Worm (Caenorhabditis elegans) whole organism, L2 larva: ENCODE results near the gene Y44A6C.2.

Source experiments
- R02D3.7 ChIP-seq: fragments of 150-350 bp; optimal IDR thresholded peaks from 2 replicates; lab custom pipeline; 2014; ENCODE audit warnings: missing biosample characterization, missing genetic modification characterization
- aly-2 ChIP-seq: fragments of 150-350 bp; optimal IDR thresholded peaks from 2 replicates; lab custom pipeline; 2014; ENCODE audit warnings: missing biosample characterization, missing genetic modification characterization
- nhr-23 ChIP-seq: fragments of 150-350 bp; optimal IDR thresholded peaks from 2 replicates; lab custom pipeline; 2014; ENCODE audit warnings: missing biosample characterization, missing genetic modification reagents, missing genetic modification characterization
- nhr-237 ChIP-seq: fragments of 150-350 bp; optimal IDR thresholded peaks from 2 replicates; lab custom pipeline; 2014; ENCODE audit warnings: missing biosample characterization, missing genetic modification characterization
- nhr-77 ChIP-seq: fragments of 150-350 bp; optimal IDR thresholded peaks from 2 replicates; lab custom pipeline; 2014; ENCODE audit warnings: missing biosample characterization, missing genetic modification characterization
- unc-62 ChIP-seq: fragments of 150-350 bp; optimal IDR thresholded peaks from 2 replicates; lab custom pipeline; 2014; ENCODE audit warnings: missing biosample characterization, missing genetic modification reagents, missing genetic modification characterization

DNA sequence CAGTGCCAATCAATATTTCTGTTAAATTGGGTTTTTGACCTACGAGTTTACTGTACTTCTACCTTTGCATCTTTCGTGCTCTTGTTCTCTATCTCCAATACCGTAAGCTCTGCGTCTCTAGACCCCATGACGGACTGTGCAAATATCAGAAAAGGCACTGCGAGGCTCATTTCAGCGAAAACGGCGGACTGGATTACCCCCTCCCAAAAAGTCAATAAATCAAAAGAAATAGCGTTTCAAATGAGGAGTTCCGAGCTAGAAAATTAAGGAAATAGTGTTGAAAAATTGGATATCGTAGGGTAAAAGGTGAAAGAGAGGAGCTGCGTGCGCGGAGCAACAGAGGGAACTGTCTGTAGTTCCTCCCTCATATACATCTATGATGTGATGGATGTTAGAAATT, 39.7 kb downstream of the Y44A6C.2 start:
- no peak for TF ChIP-seq nhr-77 (tag; lab: Kevin White, UChicago)
- no peak for TF ChIP-seq unc-62 (GFP tag; lab: Kevin White, UChicago)
- TF ChIP-seq nhr-237 (tag; lab: Kevin White, UChicago), result no peak
- no peak for TF ChIP-seq aly-2 (tag; lab: Kevin White, UChicago)
- no peak for TF ChIP-seq nhr-23 (tag; lab: Kevin White, UChicago)
- TF ChIP-seq R02D3.7 (tag; lab: Kevin White, UChicago), result no peak
